Worm (Caenorhabditis elegans): ENCODE measurements around the gene acl-12.

DNA sequence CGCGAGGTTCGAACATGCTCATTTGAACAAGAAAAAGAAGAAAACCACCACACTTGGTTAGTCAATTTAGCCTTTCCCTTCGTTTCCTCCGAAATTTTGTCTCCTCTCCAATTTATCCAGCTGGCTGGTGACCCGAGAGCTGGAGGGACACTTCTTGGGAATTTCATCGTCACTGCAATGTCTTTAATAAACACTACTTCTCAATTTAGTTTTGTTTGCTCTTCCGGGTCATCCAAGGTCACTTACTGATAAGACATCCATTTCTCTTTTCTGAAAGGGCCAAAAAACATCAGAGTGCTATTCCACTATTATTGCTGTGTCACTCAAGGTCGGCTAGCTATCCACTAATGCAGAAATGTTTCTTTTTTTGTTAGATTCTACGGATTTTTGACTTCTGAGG lies 37.0 kb downstream of the acl-12 start, which contains the start of gene C10A4.3:
- no peak for TF ChIP-seq ztf-16 (tag; optimal IDR thresholded peaks at IDR 0.05)
- TF ChIP-seq ceh-9 (tag; optimal IDR thresholded peaks at IDR 0.05), result no peak
- TF ChIP-seq madf-2 (tag; optimal IDR thresholded peaks at IDR 0.05), result no peak
- TF ChIP-seq ama-1 (optimal IDR thresholded peaks at IDR 0.05), result no peak
- TF ChIP-seq sox-4 (tag; optimal IDR thresholded peaks at IDR 0.05), result no peak
- TF ChIP-seq unc-86 (tag; optimal IDR thresholded peaks at IDR 0.05), result no peak
- no peak for TF ChIP-seq pha-4 (tag; optimal IDR thresholded peaks at IDR 0.05)
- no peak for TF ChIP-seq pqm-1 (tag; optimal IDR thresholded peaks at IDR 0.05)
- no peak for TF ChIP-seq nhr-11 (tag; optimal IDR thresholded peaks at IDR 0.05)
- no peak for TF ChIP-seq F13H6.1 (tag; optimal IDR thresholded peaks at IDR 0.05)
- no peak for TF ChIP-seq hlh-15 (tag; optimal IDR thresholded peaks at IDR 0.05)
- TF ChIP-seq che-1 (tag; optimal IDR thresholded peaks at IDR 0.05), result no peak
- TF ChIP-seq tbx-2 (tag; optimal IDR thresholded peaks at IDR 0.05), result no peak
- TF ChIP-seq fkh-6 (tag; optimal IDR thresholded peaks at IDR 0.05), result no peak
